Worm (Caenorhabditis elegans) whole organism, young adult: ENCODE measurements around the gene VM106R.1.

Source experiments
- B0035.1 ChIP-seq: sonication (generic microtip); optimal IDR thresholded peaks from 2 replicates; lab custom pipeline; 2016; ENCODE audit warnings: missing genetic modification characterization, mild to moderate bottlenecking, missing compliant biosample characterization, missing genotype, missing genetic modification reagents
- C06A6.2 ChIP-seq: fragments of 200-800 bp; sonication (Bioruptor generic); conservative IDR thresholded peaks from 2 replicates; pipeline ENCODE4 v1.3.6; 2022; ENCODE audit warnings: missing genetic modification characterization, missing compliant biosample characterization
- D2030.7 ChIP-seq: fragments of 200-800 bp; sonication (Bioruptor generic); IDR thresholded peaks from 2 replicates; pipeline ENCODE4 v1.3.6; 2022; ENCODE audit warnings: missing genetic modification reagents, missing genetic modification characterization, missing compliant biosample characterization
- F10E7.11 ChIP-seq: sonication (generic microtip); optimal IDR thresholded peaks from 2 replicates; lab custom pipeline; 2017; ENCODE audit warnings: mild to moderate bottlenecking, missing genetic modification characterization, moderate library complexity, missing compliant biosample characterization
- F22D6.2 ChIP-seq: sonication (generic microtip); optimal IDR thresholded peaks from 2 replicates; lab custom pipeline; 2016; ENCODE audit warnings: mild to moderate bottlenecking, missing genetic modification characterization, missing compliant biosample characterization
- F23B12.7 ChIP-seq: sonication (generic microtip); optimal IDR thresholded peaks from 2 replicates; lab custom pipeline; 2017; ENCODE audit warnings: missing genetic modification characterization, mild to moderate bottlenecking, missing compliant biosample characterization, antibody characterized with exemption, moderate library complexity; ENCODE audit not compliant: insufficient read depth
- F33H1.4 ChIP-seq: fragments of 200-800 bp; sonication (Bioruptor generic); IDR thresholded peaks from 2 replicates; pipeline ENCODE4 v1.3.6; 2022; ENCODE audit warnings: missing genetic modification reagents, missing genetic modification characterization, missing compliant biosample characterization
- F37B4.10 ChIP-seq: fragments of 200-800 bp; sonication (Bioruptor generic); IDR thresholded peaks from 2 replicates; pipeline ENCODE4 v1.3.6; 2022; ENCODE audit warnings: missing genetic modification characterization, missing compliant biosample characterization
- F49E8.2 ChIP-seq: sonication (generic microtip); optimal IDR thresholded peaks from 3 replicates; lab custom pipeline; 2017; ENCODE audit warnings: missing genetic modification characterization, mild to moderate bottlenecking, missing compliant biosample characterization, antibody characterized with exemption, moderate library complexity; ENCODE audit not compliant: insufficient read depth
- Y95B8A.8 ChIP-seq: fragments of 200-800 bp; sonication (Bioruptor generic); IDR thresholded peaks from 2 replicates; pipeline ENCODE4 v1.3.6; 2022; ENCODE audit warnings: missing genetic modification reagents, missing genetic modification characterization, missing compliant biosample characterization
- ama-1 ChIP-seq, 3 experiments: fragments of 150-350 bp in 1 of 3; sonication (generic microtip) in 2 of 3; optimal IDR thresholded peaks; 2 replicates each; lab custom pipeline; 2014 to 2018; ENCODE audit warnings: missing biosample characterization in 2 of 3, missing genetic modification characterization in 2 of 3, missing genetic modification reagents in 2 of 3
- aptf-2 ChIP-seq: fragments of 200-800 bp; sonication (Bioruptor generic); conservative IDR thresholded peaks from 2 replicates; pipeline ENCODE4 v1.3.6; 2022; ENCODE audit warnings: missing genetic modification reagents, missing genetic modification characterization, missing compliant biosample characterization
- attf-5 ChIP-seq: fragments of 200-800 bp; sonication (Bioruptor generic); optimal IDR thresholded peaks from 2 replicates; lab custom pipeline; 2018; ENCODE audit warnings: mild to moderate bottlenecking, missing genetic modification characterization, missing compliant biosample characterization
- bed-1 ChIP-seq: fragments of 200-800 bp; sonication (Bioruptor generic); IDR thresholded peaks from 2 replicates; pipeline ENCODE4 v1.3.6; 2022; ENCODE audit warnings: missing genetic modification reagents, missing genetic modification characterization, missing compliant biosample characterization
- ccch-3 ChIP-seq: fragments of 200-800 bp; sonication (Bioruptor generic); optimal IDR thresholded peaks from 2 replicates; lab custom pipeline; 2018; ENCODE audit warnings: mild to moderate bottlenecking, missing genetic modification characterization, missing compliant biosample characterization
- ceh-100 ChIP-seq: fragments of 200-800 bp; sonication (Bioruptor generic); IDR thresholded peaks from 2 replicates; pipeline ENCODE4 v1.3.6; 2022; ENCODE audit warnings: missing genetic modification reagents, missing genetic modification characterization, missing compliant biosample characterization
- ceh-40 ChIP-seq: fragments of 200-800 bp; sonication (Bioruptor generic); IDR thresholded peaks from 2 replicates; pipeline ENCODE4 v1.3.6; 2022; ENCODE audit warnings: missing genetic modification characterization, missing compliant biosample characterization
- ceh-91 ChIP-seq: fragments of 200-800 bp; sonication (Bioruptor generic); IDR thresholded peaks from 2 replicates; pipeline ENCODE4 v1.3.6; 2022; ENCODE audit warnings: missing genetic modification reagents, missing genetic modification characterization, missing compliant biosample characterization
- die-1 ChIP-seq: sonication (generic microtip); optimal IDR thresholded peaks from 2 replicates; lab custom pipeline; 2016; ENCODE audit warnings: missing genotype, mild to moderate bottlenecking, missing genetic modification characterization, missing compliant biosample characterization
- dpff-1 ChIP-seq: sonication (generic microtip); optimal IDR thresholded peaks from 2 replicates; lab custom pipeline; 2017; ENCODE audit warnings: mild to moderate bottlenecking, missing genetic modification characterization, missing compliant biosample characterization
- egrh-3 ChIP-seq: fragments of 200-800 bp; sonication (Bioruptor generic); IDR thresholded peaks from 2 replicates; pipeline ENCODE4 v1.3.6; 2022; ENCODE audit warnings: missing genetic modification reagents, missing genetic modification characterization, missing compliant biosample characterization
- fkh-3 ChIP-seq: sonication (generic microtip); optimal IDR thresholded peaks from 2 replicates; lab custom pipeline; 2016; ENCODE audit warnings: mild to moderate bottlenecking, missing genetic modification characterization, missing compliant biosample characterization
- gei-17 ChIP-seq: fragments of 200-800 bp; sonication (Bioruptor generic); optimal IDR thresholded peaks from 2 replicates; lab custom pipeline; 2018; ENCODE audit warnings: mild to moderate bottlenecking, missing genetic modification characterization, missing compliant biosample characterization
- lag-1 ChIP-seq: fragments of 200-800 bp; sonication (Bioruptor generic); IDR thresholded peaks from 2 replicates; pipeline ENCODE4 v1.3.6; 2022; ENCODE audit warnings: missing genetic modification reagents, missing genetic modification characterization, missing compliant biosample characterization
- let-526 ChIP-seq: fragments of 200-800 bp; sonication (Bioruptor generic); IDR thresholded peaks from 2 replicates; pipeline ENCODE4 v1.3.6; 2022; ENCODE audit warnings: missing genetic modification reagents, missing genetic modification characterization, missing compliant biosample characterization
- lin-40 ChIP-seq: sonication (generic microtip); optimal IDR thresholded peaks from 2 replicates; lab custom pipeline; 2016; ENCODE audit warnings: missing genetic modification characterization, mild to moderate bottlenecking, missing compliant biosample characterization, missing genotype, missing genetic modification reagents
- lir-1 ChIP-seq: fragments of 200-800 bp; sonication (Bioruptor generic); conservative IDR thresholded peaks from 2 replicates; pipeline ENCODE4 v1.3.6; 2022; ENCODE audit warnings: missing genetic modification reagents, missing genetic modification characterization, missing compliant biosample characterization
- lsl-1 ChIP-seq: fragments of 200-800 bp; sonication (Bioruptor generic); optimal IDR thresholded peaks from 2 replicates; lab custom pipeline; 2018; ENCODE audit warnings: mild to moderate bottlenecking, missing genetic modification characterization, moderate library complexity, missing compliant biosample characterization
- lsy-27 ChIP-seq: sonication (generic microtip); optimal IDR thresholded peaks from 2 replicates; lab custom pipeline; 2017; ENCODE audit warnings: missing genetic modification characterization, mild to moderate bottlenecking, missing compliant biosample characterization, antibody characterized with exemption, missing genotype, borderline replicate concordance; ENCODE audit not compliant: insufficient read depth
- madf-10 ChIP-seq: sonication (generic microtip); optimal IDR thresholded peaks from 2 replicates; lab custom pipeline; 2016; ENCODE audit warnings: mild to moderate bottlenecking, missing genetic modification characterization, missing compliant biosample characterization
- mel-28 ChIP-seq: sonication (generic microtip); optimal IDR thresholded peaks from 2 replicates; lab custom pipeline; 2016; ENCODE audit warnings: borderline replicate concordance, mild to moderate bottlenecking, missing genetic modification characterization, missing compliant biosample characterization
- nfyb-1 ChIP-seq: fragments of 200-800 bp; sonication (Bioruptor generic); IDR thresholded peaks from 2 replicates; pipeline ENCODE4 v1.3.6; 2022; ENCODE audit warnings: missing genetic modification reagents, missing genetic modification characterization, missing compliant biosample characterization
- nhr-27 ChIP-seq: fragments of 200-800 bp; sonication (Bioruptor generic); optimal IDR thresholded peaks from 2 replicates; lab custom pipeline; 2018; ENCODE audit warnings: mild to moderate bottlenecking, missing genetic modification characterization, moderate library complexity, missing compliant biosample characterization
- nhr-80 ChIP-seq: sonication (generic microtip); optimal IDR thresholded peaks from 2 replicates; lab custom pipeline; 2016; ENCODE audit warnings: missing genetic modification characterization, missing compliant biosample characterization
- rec-8 ChIP-seq, 2 experiments: sonication (generic microtip); optimal IDR thresholded peaks; 2 replicates each; lab custom pipeline; 2016; ENCODE audit warnings: mild to moderate bottlenecking in 2 of 2, missing genetic modification characterization in 2 of 2, missing genetic modification reagents in 2 of 2, missing genotype in 2 of 2, missing biosample characterization in 1 of 2, missing compliant biosample characterization in 1 of 2, moderate library complexity in 1 of 2
- rpc-1 ChIP-seq, 2 experiments: fragments of 150-350 bp in 1 of 2; sonication (generic microtip) in 1 of 2; optimal IDR thresholded peaks; 2 replicates each; lab custom pipeline; 2014 to 2018; ENCODE audit warnings: missing biosample characterization in 1 of 2, missing genetic modification characterization in 1 of 2, missing genetic modification reagents in 1 of 2, missing genotype in 1 of 2
- snpc-1.3 ChIP-seq: sonication (generic microtip); optimal IDR thresholded peaks from 2 replicates; lab custom pipeline; 2017; ENCODE audit warnings: missing genetic modification characterization, mild to moderate bottlenecking, missing compliant biosample characterization, antibody characterized with exemption, moderate library complexity, missing genotype, missing genetic modification reagents; ENCODE audit not compliant: insufficient read depth
- snpc-3.4 ChIP-seq: sonication (generic microtip); optimal IDR thresholded peaks from 2 replicates; lab custom pipeline; 2017; ENCODE audit warnings: missing genetic modification characterization, mild to moderate bottlenecking, missing compliant biosample characterization, antibody characterized with exemption, moderate library complexity, missing genotype, missing genetic modification reagents
- somi-1 ChIP-seq: fragments of 200-800 bp; sonication (Bioruptor generic); optimal IDR thresholded peaks from 2 replicates; lab custom pipeline; 2018; ENCODE audit warnings: mild to moderate bottlenecking, missing genetic modification characterization, missing compliant biosample characterization
- tbp1 ChIP-seq: fragments of 200-800 bp; sonication (Bioruptor generic); optimal IDR thresholded peaks from 2 replicates; lab custom pipeline; 2018; ENCODE audit warnings: mild to moderate bottlenecking, missing genetic modification characterization, missing compliant biosample characterization
- tlf-1 ChIP-seq: fragments of 200-800 bp; sonication (Bioruptor generic); optimal IDR thresholded peaks from 2 replicates; lab custom pipeline; 2018; ENCODE audit warnings: mild to moderate bottlenecking, missing genetic modification characterization, missing compliant biosample characterization
- ztf-18 ChIP-seq: sonication (generic microtip); optimal IDR thresholded peaks from 2 replicates; lab custom pipeline; 2016; ENCODE audit warnings: missing genotype, mild to moderate bottlenecking, missing genetic modification characterization, missing compliant biosample characterization
- ztf-26 ChIP-seq: sonication (generic microtip); optimal IDR thresholded peaks from 2 replicates; lab custom pipeline; 2017; ENCODE audit warnings: missing genetic modification characterization, missing compliant biosample characterization
- ztf-6 ChIP-seq: fragments of 200-800 bp; sonication (Bioruptor generic); IDR thresholded peaks from 2 replicates; pipeline ENCODE4 v1.3.6; 2022; ENCODE audit warnings: missing genetic modification reagents, missing genetic modification characterization, missing compliant biosample characterization

Gene VM106R.1

DNA sequence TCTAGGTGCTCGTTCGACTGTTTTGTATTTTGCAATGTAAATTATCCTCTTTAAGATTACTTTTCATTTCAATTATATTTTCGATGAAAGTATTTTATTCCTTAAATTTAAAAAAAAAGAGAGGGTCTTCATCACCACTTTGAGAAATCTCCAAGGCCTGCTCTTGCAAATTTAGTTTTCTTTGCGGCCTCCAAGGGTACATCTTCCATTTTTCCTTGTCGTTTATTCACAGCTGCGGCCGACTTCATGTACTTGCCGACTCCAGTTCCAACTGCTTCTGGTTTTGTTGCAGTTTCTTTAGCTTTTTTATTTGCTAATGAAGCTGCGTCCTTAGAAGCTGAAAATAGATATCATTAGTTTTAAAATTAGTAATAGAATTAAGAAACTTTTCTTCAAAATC is 41.7 kb upstream of the VM106R.1 start (continued):
- TF ChIP-seq nfyb-1 (GFP tag; lab: Robert Waterston, UW), result 0 out of 2 replicates have a peak, but pooled peaks have one; percentile 20

DNA sequence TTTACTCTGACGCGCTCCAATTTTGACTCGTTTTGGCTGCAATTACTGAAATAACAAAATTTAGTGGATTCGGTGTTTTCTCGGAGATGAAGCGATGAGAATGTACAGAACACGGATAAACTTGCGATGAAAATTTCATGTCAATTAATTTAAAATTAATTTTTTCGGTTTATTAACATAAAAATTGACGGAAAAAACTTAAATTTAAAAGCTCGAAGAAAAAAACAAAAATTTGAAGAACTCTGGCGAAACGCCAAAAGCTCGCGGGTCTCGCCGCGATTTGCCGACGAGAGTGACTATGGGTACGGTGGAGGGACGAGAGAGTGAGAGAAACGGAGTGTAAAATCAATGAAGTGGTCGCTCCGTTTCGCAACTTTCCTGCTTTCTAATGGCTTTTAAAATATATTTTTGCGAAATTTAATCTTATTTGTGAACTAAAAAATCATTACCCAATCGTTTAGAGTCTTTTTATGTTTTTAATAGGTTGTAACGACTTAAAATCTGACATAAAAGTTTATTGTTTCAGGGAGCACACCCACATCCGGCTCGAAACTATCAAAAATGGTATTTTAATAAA is 39.8 kb upstream of the VM106R.1 start, which contains the start of the genes gmps-1 and cap-2:
gmps-1 (minus strand) TSS at position 51 of the 577 bp plus-strand sequence.
cap-2 (plus strand) TSS at position 527 of the 577 bp plus-strand sequence.
- TF ChIP-seq snpc-1.3 (tag; lab: Kevin White, UChicago) (peak; percentile 75), ceh-40 (GFP tag; lab: Robert Waterston, UW) (no peak), lsl-1 (GFP tag; lab: Kevin White, UChicago) (peak; percentile 98), somi-1 (GFP tag; lab: Kevin White, UChicago) (peak; percentile 42), C06A6.2 (GFP tag; lab: Robert Waterston, UW) (peak; percentile 93), B0035.1 (tag; lab: Kevin White, UChicago) (peak; percentile 54), rec-8 (tag; optimal IDR thresholded peaks at IDR 0.05; lab: Kevin White, UChicago) (peak in 1 of 2 experiments; percentile 59), die-1 (tag; lab: Kevin White, UChicago) (no peak), tbp1 (GFP tag; lab: Kevin White, UChicago) (peak; percentile 74), F10E7.11 (tag; lab: Kevin White, UChicago) (peak; percentile 54), madf-10 (peak; percentile 79), let-526 (GFP tag; lab: Robert Waterston, UW) (peak; percentile 92), F33H1.4 (GFP tag; lab: Robert Waterston, UW) (peak; percentile 100), lag-1 (GFP tag; lab: Robert Waterston, UW) (peak; percentile 88; the same call in 1 of the 2 replicates), lir-1 (peak; percentile 91), F23B12.7 (tag; lab: Kevin White, UChicago) (peak; percentile 67), Y95B8A.8 (GFP tag; lab: Robert Waterston, UW) (peak; percentile 89), ztf-18 (tag; lab: Kevin White, UChicago) (peak; percentile 71), ccch-3 (GFP tag; lab: Kevin White, UChicago) (no peak), aptf-2 (no peak; the same call in 1 of the 2 replicates), snpc-3.4 (tag; lab: Kevin White, UChicago) (peak; percentile 80), fkh-3 (tag; lab: Kevin White, UChicago) (no peak), lsy-27 (no peak), F49E8.2 (tag; lab: Kevin White, UChicago) (peak; percentile 85), nhr-80 (tag; lab: Kevin White, UChicago) (peak; percentile 45), egrh-3 (GFP tag; lab: Robert Waterston, UW) (peak; percentile 51), lin-40 (peak; percentile 97), F37B4.10 (GFP tag; lab: Robert Waterston, UW) (no peak), nhr-27 (no peak), ceh-100 (GFP tag; lab: Robert Waterston, UW) (peak; percentile 85), gei-17 (GFP tag; lab: Kevin White, UChicago) (peak; percentile 87), ztf-26 (tag; lab: Kevin White, UChicago) (peak; percentile 91), D2030.7 (peak; percentile 91), ceh-91 (GFP tag; lab: Robert Waterston, UW) (peak; percentile 82), bed-1 (no peak), ztf-6 (peak; percentile 55; the same call in 1 of the 2 replicates), mel-28 (tag; lab: Kevin White, UChicago) (peak; percentile 43), dpff-1 (tag; lab: Kevin White, UChicago) (no peak), rpc-1 (optimal IDR thresholded peaks at IDR 0.05; lab: Kevin White, UChicago) (peak; percentile 27), rpc-1 (tag; optimal IDR thresholded peaks at IDR 0.05; lab: Kevin White, UChicago) (no peak), ama-1 (optimal IDR thresholded peaks at IDR 0.05; lab: Kevin White, UChicago) (no peak), ama-1 (GFP tag; optimal IDR thresholded peaks at IDR 0.05; lab: Kevin White, UChicago) (peak in 1 of 2 experiments; percentile 62), attf-5 (GFP tag; lab: Kevin White, UChicago) (peak; percentile 96), tlf-1 (peak; percentile 95), F22D6.2 (peak; percentile 79)
